Fruit fly (Drosophila melanogaster): Measurements from ENCODE around the gene CCT7.

dm6 chr3R:8820428-8820912 lies 19.1 kb downstream of the CCT7 start, which contains the start of gene aqz:
- TF ChIP-seq dsx (GFP tag; optimal IDR thresholded peaks at IDR 0.05; ENCODE audit: poor library complexity, severe bottlenecking) (peak; percentile 49), CG8319 (GFP tag; optimal IDR thresholded peaks at IDR 0.05) (no peak), CG4318 (GFP tag; optimal IDR thresholded peaks at IDR 0.05) (no peak), CG6276 (GFP tag; optimal IDR thresholded peaks at IDR 0.05) (no peak), Ets21C (GFP tag; optimal IDR thresholded peaks at IDR 0.05) (peak; percentile 28), CG11902 (GFP tag; optimal IDR thresholded peaks at IDR 0.05) (no peak), fkh (GFP tag; optimal IDR thresholded peaks at IDR 0.05) (peak; percentile 84), CG10631 (GFP tag; optimal IDR thresholded peaks at IDR 0.05) (no peak), Sox14 (GFP tag; optimal IDR thresholded peaks at IDR 0.05) (peak; percentile 81), dac (GFP tag; optimal IDR thresholded peaks at IDR 0.05) (peak; percentile 2), Sox102F (GFP tag; optimal IDR thresholded peaks at IDR 0.05) (peak; percentile 56), CG31627 (GFP tag; optimal IDR thresholded peaks at IDR 0.05) (peak; percentile 36), Eip93F (GFP tag; optimal IDR thresholded peaks at IDR 0.05) (peak; percentile 23)
